Fruit fly (Drosophila melanogaster) whole organism, embryonic: ENCODE results near the gene Usp30.
A peak's percentile ranks its signal among the peaks of the same experiment; 100 is the strongest.

Experiments
- Atf-2 ChIP-seq: fragments of 200-800 bp; sonication (Bioruptor generic); optimal IDR thresholded peaks from 2 replicates; lab custom pipeline; 2016; ENCODE audit warnings: missing biosample characterization, missing genetic modification characterization
- B-H2 ChIP-seq: fragments of 200-800 bp; sonication (Bioruptor generic); optimal IDR thresholded peaks from 2 replicates; lab custom pipeline; 2018; ENCODE audit warnings: missing biosample characterization, mild to moderate bottlenecking, missing genetic modification characterization
- CG10274 ChIP-seq: fragments of 200-800 bp; sonication (Bioruptor generic); optimal IDR thresholded peaks from 3 replicates; lab custom pipeline; 2017; ENCODE audit warnings: missing biosample characterization, mild to moderate bottlenecking, missing genetic modification characterization
- CG11560 ChIP-seq: fragments of 200-800 bp; sonication (Bioruptor generic); IDR thresholded peaks from 3 replicates; pipeline ENCODE4 v1.3.6; 2022; ENCODE audit warnings: missing biosample characterization, missing genetic modification characterization
- CG11723 ChIP-seq: fragments of 200-800 bp; sonication (Bioruptor generic); optimal IDR thresholded peaks from 2 replicates; lab custom pipeline; 2017; ENCODE audit warnings: missing biosample characterization, mild to moderate bottlenecking, missing genetic modification characterization
- CG1647 ChIP-seq: fragments of 200-800 bp; sonication (Bioruptor generic); optimal IDR thresholded peaks from 3 replicates; lab custom pipeline; 2016; ENCODE audit warnings: missing biosample characterization, missing genetic modification characterization
- CG18619 ChIP-seq: fragments of 200-800 bp; sonication (Bioruptor generic); optimal IDR thresholded peaks from 3 replicates; lab custom pipeline; 2017; ENCODE audit warnings: missing biosample characterization, mild to moderate bottlenecking, missing genetic modification characterization
- CG2875 ChIP-seq: fragments of 200-800 bp; sonication (Bioruptor generic); optimal IDR thresholded peaks from 2 replicates; lab custom pipeline; 2017; ENCODE audit warnings: missing biosample characterization, mild to moderate bottlenecking, missing genetic modification characterization, missing genetic modification reagents
- CG3065 ChIP-seq: fragments of 200-800 bp; sonication (Bioruptor generic); optimal IDR thresholded peaks from 2 replicates; lab custom pipeline; 2016; ENCODE audit warnings: missing biosample characterization, missing genetic modification characterization
- CG3726 ChIP-seq: fragments of 200-800 bp; sonication (Bioruptor generic); IDR thresholded peaks from 3 replicates; pipeline ENCODE4, ENCODE4 v1.3.6; 2022; ENCODE audit warnings: missing biosample characterization, missing genetic modification characterization
- CG4282 ChIP-seq: fragments of 200-800 bp; sonication (Bioruptor generic); optimal IDR thresholded peaks from 2 replicates; lab custom pipeline; 2016; ENCODE audit warnings: missing biosample characterization, missing genetic modification characterization
- CG6272 ChIP-seq: fragments of 200-800 bp; sonication (Bioruptor generic); IDR thresholded peaks from 2 replicates; pipeline ENCODE4 v1.3.6; 2022; ENCODE audit warnings: missing biosample characterization, missing genetic modification characterization
- CG6854 ChIP-seq: fragments of 200-800 bp; sonication (Bioruptor generic); optimal IDR thresholded peaks from 3 replicates; lab custom pipeline; 2017; ENCODE audit warnings: missing biosample characterization, mild to moderate bottlenecking, missing genetic modification characterization
- CG7839 ChIP-seq: fragments of 200-800 bp; sonication (Bioruptor generic); optimal IDR thresholded peaks from 3 replicates; lab custom pipeline; 2018; ENCODE audit warnings: missing biosample characterization, mild to moderate bottlenecking, missing genetic modification characterization, moderate library complexity
- CG7928 ChIP-seq: fragments of 200-800 bp; sonication (Bioruptor generic); optimal IDR thresholded peaks from 2 replicates; lab custom pipeline; 2017; ENCODE audit warnings: missing biosample characterization, mild to moderate bottlenecking, missing genetic modification characterization
- CG8478 ChIP-seq: fragments of >200 bp; optimal IDR thresholded peaks from 2 replicates; lab custom pipeline; 2018
- CG9609 ChIP-seq: fragments of 200-800 bp; sonication (Bioruptor generic); optimal IDR thresholded peaks from 3 replicates; lab custom pipeline; 2016; ENCODE audit warnings: missing biosample characterization, missing genetic modification characterization
- CG9797 ChIP-seq: fragments of 200-800 bp; sonication (Bioruptor generic); optimal IDR thresholded peaks from 3 replicates; lab custom pipeline; 2018; ENCODE audit warnings: missing biosample characterization, mild to moderate bottlenecking, missing genetic modification characterization
- E2f1 ChIP-seq: fragments of 200-800 bp; sonication (Bioruptor generic); IDR thresholded peaks from 2 replicates; pipeline ENCODE4 v1.3.6; 2022; ENCODE audit warnings: missing biosample characterization, missing genetic modification characterization
- Elba2 ChIP-seq: fragments of 200-800 bp; sonication (Bioruptor generic); optimal IDR thresholded peaks from 3 replicates; lab custom pipeline; 2016; ENCODE audit warnings: missing biosample characterization, missing genetic modification characterization
- Hand ChIP-seq: fragments of 200-800 bp; sonication (Bioruptor generic); optimal IDR thresholded peaks from 2 replicates; lab custom pipeline; 2017; ENCODE audit warnings: mild to moderate bottlenecking, missing biosample characterization, missing genetic modification reagents, missing genetic modification characterization
- Kr ChIP-seq: fragments of 200-800 bp; sonication (Bioruptor generic); optimal IDR thresholded peaks from 2 replicates; lab custom pipeline; 2017; ENCODE audit warnings: missing biosample characterization, mild to moderate bottlenecking, missing genetic modification characterization
- Mes4 ChIP-seq: fragments of 200-800 bp; sonication (Bioruptor generic); optimal IDR thresholded peaks from 2 replicates; lab custom pipeline; 2016; ENCODE audit warnings: missing biosample characterization, missing genetic modification characterization
- Neu2 ChIP-seq: fragments of 200-800 bp; sonication (Bioruptor generic); optimal IDR thresholded peaks from 3 replicates; lab custom pipeline; 2016; ENCODE audit warnings: missing biosample characterization, missing genetic modification characterization, borderline replicate concordance
- Oaz ChIP-seq: fragments of 200-800 bp; sonication (Bioruptor generic); IDR thresholded peaks from 2 replicates; pipeline ENCODE4 v1.3.6; 2022; ENCODE audit warnings: missing biosample characterization, missing genetic modification characterization
- PHDP ChIP-seq: fragments of 200-800 bp; sonication (Bioruptor generic); optimal IDR thresholded peaks from 3 replicates; lab custom pipeline; 2018; ENCODE audit warnings: missing biosample characterization, mild to moderate bottlenecking, missing genetic modification characterization, moderate library complexity
- Rfx ChIP-seq: fragments of 200-800 bp; sonication (Bioruptor generic); IDR thresholded peaks from 2 replicates; pipeline ENCODE4 v1.3.6; 2022; ENCODE audit warnings: missing biosample characterization, missing genetic modification characterization
- Sin3A ChIP-seq: fragments of >200 bp; optimal IDR thresholded peaks from 2 replicates; lab custom pipeline; 2018
- Sry-β ChIP-seq: fragments of 200-800 bp; sonication (Bioruptor generic); optimal IDR thresholded peaks from 2 replicates; lab custom pipeline; 2018; ENCODE audit warnings: missing biosample characterization, mild to moderate bottlenecking, missing genetic modification characterization, moderate library complexity
- Trl ChIP-seq, 3 experiments: fragments of >200 bp in 2 of 3; fragments of 200-800 bp in 1 of 3; sonication (Bioruptor generic) in 1 of 3; optimal IDR thresholded peaks; 2 replicates in 1 of 3; 3 replicates in 2 of 3; lab custom pipeline; 2016 to 2017; ENCODE audit warnings: missing biosample characterization in 1 of 3, missing genetic modification characterization in 1 of 3
- Usf ChIP-seq: fragments of 200-800 bp; sonication (Bioruptor generic); optimal IDR thresholded peaks from 2 replicates; lab custom pipeline; 2017; ENCODE audit warnings: missing genotype, missing biosample characterization, missing genetic modification characterization
- abd-A ChIP-seq: fragments of 200-800 bp; sonication (Bioruptor generic); optimal IDR thresholded peaks from 3 replicates; lab custom pipeline; 2019; ENCODE audit warnings: missing biosample characterization, mild to moderate bottlenecking, missing genetic modification characterization, moderate library complexity
- br ChIP-seq: fragments of >200 bp; optimal IDR thresholded peaks from 2 replicates; lab custom pipeline; 2017
- cad ChIP-seq: fragments of >200 bp; optimal IDR thresholded peaks from 2 replicates; lab custom pipeline; 2017; ENCODE audit warnings: missing biosample characterization, missing genetic modification characterization
- ci ChIP-seq: fragments of 200-800 bp; sonication (Bioruptor generic); IDR thresholded peaks from 3 replicates; pipeline ENCODE4 v1.3.6; 2022; ENCODE audit warnings: missing biosample characterization, missing genetic modification characterization
- dmrt99B ChIP-seq: fragments of 200-800 bp; sonication (Bioruptor generic); optimal IDR thresholded peaks from 2 replicates; lab custom pipeline; 2018; ENCODE audit warnings: missing biosample characterization, mild to moderate bottlenecking, missing genetic modification characterization, moderate library complexity
- emc ChIP-seq: fragments of 200-800 bp; sonication (Bioruptor generic); optimal IDR thresholded peaks from 2 replicates; lab custom pipeline; 2016; ENCODE audit warnings: missing biosample characterization, missing genetic modification characterization
- gcm2 ChIP-seq: fragments of 200-800 bp; sonication (Bioruptor generic); optimal IDR thresholded peaks from 2 replicates; lab custom pipeline; 2016; ENCODE audit warnings: missing biosample characterization, missing genetic modification characterization
- gt ChIP-seq: fragments of 200-800 bp; sonication (Bioruptor generic); IDR thresholded peaks from 2 replicates; pipeline ENCODE4 v1.3.6; 2022; ENCODE audit warnings: missing biosample characterization, missing genetic modification characterization
- hkb ChIP-seq, 2 experiments: fragments of 200-800 bp in 1 of 2; fragments of >200 bp in 1 of 2; sonication (Bioruptor generic) in 1 of 2; IDR thresholded peaks in 1 of 2; optimal IDR thresholded peaks in 1 of 2; 2 replicates each; pipeline versions ENCODE4 v1.3.6 to Lab custom; 2017 to 2022; ENCODE audit warnings: missing biosample characterization in 1 of 2, missing genetic modification characterization in 1 of 2
- mam ChIP-seq: fragments of 200-800 bp; sonication (Bioruptor generic); optimal IDR thresholded peaks from 3 replicates; lab custom pipeline; 2016; ENCODE audit warnings: missing biosample characterization, missing genetic modification characterization
- nerfin-1 ChIP-seq: fragments of 200-800 bp; sonication (Bioruptor generic); optimal IDR thresholded peaks from 3 replicates; lab custom pipeline; 2019; ENCODE audit warnings: missing biosample characterization, mild to moderate bottlenecking, missing genetic modification characterization, moderate library complexity
- pzg ChIP-seq: fragments of 200-800 bp; sonication (Bioruptor generic); optimal IDR thresholded peaks from 3 replicates; lab custom pipeline; 2018; ENCODE audit warnings: missing biosample characterization, mild to moderate bottlenecking, missing genetic modification characterization, moderate library complexity
- sens-2 ChIP-seq: fragments of 200-800 bp; sonication (Bioruptor generic); IDR thresholded peaks from 2 replicates; pipeline ENCODE4 v1.3.6; 2022; ENCODE audit warnings: missing biosample characterization, missing genetic modification characterization
- slbo ChIP-seq: fragments of 200-800 bp; sonication (Bioruptor generic); IDR thresholded peaks from 2 replicates; pipeline ENCODE4 v1.3.6; 2022; ENCODE audit warnings: missing biosample characterization, missing genetic modification characterization
- tap ChIP-seq: fragments of 200-800 bp; optimal IDR thresholded peaks from 3 replicates; lab custom pipeline; 2019; ENCODE audit warnings: missing biosample characterization, mild to moderate bottlenecking, missing genetic modification characterization, moderate library complexity
- tin ChIP-seq: fragments of 200-800 bp; sonication (Bioruptor generic); optimal IDR thresholded peaks from 3 replicates; lab custom pipeline; 2016; ENCODE audit warnings: missing biosample characterization, missing genetic modification characterization
- tll ChIP-seq, 2 experiments: fragments of 200-800 bp in 1 of 2; fragments of >200 bp in 1 of 2; sonication (Bioruptor generic) in 1 of 2; optimal IDR thresholded peaks; 2 replicates each; lab custom pipeline; 2017 to 2019; ENCODE audit warnings: missing biosample characterization in 2 of 2, missing genetic modification characterization in 2 of 2, mild to moderate bottlenecking in 1 of 2, moderate library complexity in 1 of 2
- wek ChIP-seq: fragments of 200-800 bp; sonication (Bioruptor generic); optimal IDR thresholded peaks from 3 replicates; lab custom pipeline; 2018; ENCODE audit warnings: missing biosample characterization, mild to moderate bottlenecking, missing genetic modification characterization, moderate library complexity
- z ChIP-seq: fragments of 200-800 bp; sonication (Bioruptor generic); IDR thresholded peaks from 3 replicates; pipeline ENCODE4 v1.3.6; 2022; ENCODE audit warnings: missing biosample characterization, missing genetic modification characterization

The Usp30 gene

dm6 chrX:5895821-5896550 is 16.4 kb upstream of the Usp30 start (continued):
- TF ChIP-seq hkb (optimal IDR thresholded peaks at IDR 0.05; lab: Kevin White, UChicago) (no peak), hkb (GFP tag; IDR thresholded peaks at IDR 0.05; lab: Robert Waterston, UW) (peak; percentile 94), CG2875 (peak; percentile 91), gcm2 (GFP tag; lab: Kevin White, UChicago) (peak; percentile 74), Elba2 (GFP tag; lab: Kevin White, UChicago) (peak; percentile 6), nerfin-1 (peak; percentile 81), Trl (optimal IDR thresholded peaks at IDR 0.05; lab: Kevin White, UChicago) (no peak), Trl (GFP tag; optimal IDR thresholded peaks at IDR 0.05; lab: Kevin White, UChicago) (peak; percentile 84), Neu2 (GFP tag; lab: Kevin White, UChicago) (no peak), B-H2 (no peak), CG8478 (lab: Kevin White, UChicago) (no peak), wek (GFP tag; lab: Kevin White, UChicago) (peak; percentile 77), PHDP (tag; lab: Kevin White, UChicago) (peak; percentile 84), CG9609 (GFP tag; lab: Kevin White, UChicago) (peak; percentile 82), Usf (GFP tag; lab: Kevin White, UChicago) (peak; percentile 70), CG7928 (peak; percentile 57), Atf-2 (GFP tag; lab: Kevin White, UChicago) (peak; percentile 85), emc (GFP tag; lab: Kevin White, UChicago) (peak; percentile 50), ci (GFP tag; lab: Robert Waterston, UW) (peak; percentile 97), Mes4 (GFP tag; lab: Kevin White, UChicago) (peak; percentile 84), pzg (GFP tag; lab: Kevin White, UChicago) (no peak), dmrt99B (tag; lab: Kevin White, UChicago) (peak; percentile 94), Sry-β (GFP tag; lab: Kevin White, UChicago) (peak; percentile 32), Oaz (GFP tag; lab: Robert Waterston, UW) (peak; percentile 74; the same call in 1 of the 2 replicates), tap (tag; lab: Kevin White, UChicago) (peak; percentile 88), CG11560 (tag; lab: Robert Waterston, UW) (peak; percentile 80), CG6272 (GFP tag; lab: Robert Waterston, UW) (peak; percentile 65), Sin3A (lab: Kevin White, UChicago) (no peak), CG3726 (GFP tag; lab: Robert Waterston, UW) (peak; percentile 96), CG7839 (tag; lab: Kevin White, UChicago) (peak; percentile 92), Hand (GFP tag; lab: Kevin White, UChicago) (peak; percentile 59), CG1647 (GFP tag; lab: Kevin White, UChicago) (peak; percentile 85), slbo (peak; percentile 83), CG3065 (peak; percentile 49), CG10274 (GFP tag; lab: Kevin White, UChicago) (peak; percentile 75), CG4282 (GFP tag; lab: Kevin White, UChicago) (peak; percentile 55), abd-A (tag; lab: Kevin White, UChicago) (no peak), sens-2 (GFP tag; lab: Robert Waterston, UW) (peak; percentile 90), CG18619 (peak; percentile 84), Kr (no peak), CG9797 (GFP tag; lab: Kevin White, UChicago) (peak; percentile 19), CG6854 (peak; percentile 75), CG11723 (peak; percentile 74), tll (GFP tag; optimal IDR thresholded peaks at IDR 0.05; lab: Kevin White, UChicago) (no peak), E2f1 (GFP tag; lab: Robert Waterston, UW) (peak; percentile 90), tin (peak; percentile 92), z (peak; percentile 88; the same call in 2 of the 3 replicates), br (lab: Kevin White, UChicago) (no peak), gt (GFP tag; lab: Robert Waterston, UW) (peak; percentile 91), cad (GFP tag; lab: Kevin White, UChicago) (no peak), mam (GFP tag; lab: Kevin White, UChicago) (peak; percentile 86), Rfx (peak; percentile 83)
